Fruit fly (Drosophila melanogaster) whole organism, embryonic: Measurements from ENCODE around the gene RpL5.

Experiments
- Adf1 ChIP-seq: fragments of 200-800 bp; sonication (Bioruptor generic); IDR thresholded peaks from 2 replicates; pipeline ENCODE4 v1.3.6; 2022; ENCODE audit warnings: missing biosample characterization, missing genetic modification characterization
- Bdp1 ChIP-seq: fragments of 200-800 bp; sonication (Bioruptor generic); optimal IDR thresholded peaks from 3 replicates; lab custom pipeline; 2016; ENCODE audit warnings: missing biosample characterization, missing genetic modification characterization
- CG10274 ChIP-seq: fragments of 200-800 bp; sonication (Bioruptor generic); optimal IDR thresholded peaks from 3 replicates; lab custom pipeline; 2017; ENCODE audit warnings: missing biosample characterization, mild to moderate bottlenecking, missing genetic modification characterization
- CG10654 ChIP-seq: fragments of 200-800 bp; sonication (Bioruptor generic); optimal IDR thresholded peaks from 2 replicates; lab custom pipeline; 2016; ENCODE audit warnings: missing biosample characterization, missing genetic modification characterization
- CG12071 ChIP-seq: fragments of 200-800 bp; sonication (Bioruptor generic); optimal IDR thresholded peaks from 3 replicates; lab custom pipeline; 2018; ENCODE audit warnings: missing biosample characterization, mild to moderate bottlenecking, missing genetic modification characterization
- CG13424 ChIP-seq: fragments of 200-800 bp; sonication (Bioruptor generic); optimal IDR thresholded peaks from 2 replicates; lab custom pipeline; 2019; ENCODE audit warnings: missing biosample characterization, mild to moderate bottlenecking, missing genetic modification characterization, moderate library complexity
- CG13775 ChIP-seq: fragments of 200-800 bp; sonication (Bioruptor generic); optimal IDR thresholded peaks from 3 replicates; lab custom pipeline; 2017; ENCODE audit warnings: missing biosample characterization, mild to moderate bottlenecking, missing genetic modification characterization
- CG16779 ChIP-seq: fragments of 200-800 bp; sonication (Bioruptor generic); IDR thresholded peaks from 2 replicates; pipeline ENCODE4 v1.3.6; 2022; ENCODE audit warnings: missing biosample characterization, missing genetic modification characterization
- CG17328 ChIP-seq: fragments of 200-800 bp; sonication (Bioruptor generic); IDR thresholded peaks from 2 replicates; pipeline ENCODE4 v1.3.6; 2022; ENCODE audit warnings: missing biosample characterization, missing genetic modification characterization
- CG18262 ChIP-seq: fragments of 200-800 bp; optimal IDR thresholded peaks from 3 replicates; lab custom pipeline; 2019; ENCODE audit warnings: missing biosample characterization, mild to moderate bottlenecking, missing genetic modification characterization, moderate library complexity
- CG3281 ChIP-seq: fragments of 200-800 bp; sonication (Bioruptor generic); optimal IDR thresholded peaks from 3 replicates; lab custom pipeline; 2017; ENCODE audit warnings: missing biosample characterization, mild to moderate bottlenecking, missing genetic modification characterization
- CG4328 ChIP-seq: fragments of 200-800 bp; sonication (Bioruptor generic); optimal IDR thresholded peaks from 3 replicates; lab custom pipeline; 2017; ENCODE audit warnings: missing biosample characterization, missing genetic modification reagents, missing genetic modification characterization
- CG4424 ChIP-seq: fragments of 200-800 bp; sonication (Bioruptor generic); optimal IDR thresholded peaks from 3 replicates; lab custom pipeline; 2016; ENCODE audit warnings: missing biosample characterization, missing genetic modification characterization
- CG6683 ChIP-seq: fragments of 200-800 bp; sonication (Bioruptor generic); optimal IDR thresholded peaks from 2 replicates; lab custom pipeline; 2017; ENCODE audit warnings: missing biosample characterization, mild to moderate bottlenecking, missing genetic modification characterization, missing genetic modification reagents
- CG7271 ChIP-seq: fragments of 200-800 bp; sonication (Bioruptor generic); optimal IDR thresholded peaks from 2 replicates; lab custom pipeline; 2018; ENCODE audit warnings: missing biosample characterization, mild to moderate bottlenecking, missing genetic modification characterization, moderate library complexity
- CG7372 ChIP-seq: fragments of 200-800 bp; sonication (Bioruptor generic); IDR thresholded peaks from 2 replicates; pipeline ENCODE4 v1.3.6; 2022; ENCODE audit warnings: missing biosample characterization, missing genetic modification characterization
- CG7556 ChIP-seq: fragments of 200-800 bp; sonication (Bioruptor generic); optimal IDR thresholded peaks from 2 replicates; lab custom pipeline; 2017; ENCODE audit warnings: missing biosample characterization, mild to moderate bottlenecking, missing genetic modification characterization
- CG8924 ChIP-seq: fragments of 200-800 bp; optimal IDR thresholded peaks from 3 replicates; lab custom pipeline; 2019; ENCODE audit warnings: missing biosample characterization, mild to moderate bottlenecking, missing genetic modification characterization, moderate library complexity
- CG8944 ChIP-seq: fragments of 200-800 bp; sonication (Bioruptor generic); optimal IDR thresholded peaks from 3 replicates; lab custom pipeline; 2016; ENCODE audit warnings: missing biosample characterization, missing genetic modification characterization
- D ChIP-seq, 2 experiments: fragments of 200-800 bp in 1 of 2; fragments of >200 bp in 1 of 2; sonication (Bioruptor generic) in 1 of 2; optimal IDR thresholded peaks; 2 replicates in 1 of 2; 3 replicates in 1 of 2; lab custom pipeline; 2017; ENCODE audit warnings: mild to moderate bottlenecking in 1 of 2, missing biosample characterization in 1 of 2, missing genetic modification characterization in 1 of 2, missing genetic modification reagents in 1 of 2
- Dad ChIP-seq: fragments of 200-800 bp; sonication (Bioruptor generic); optimal IDR thresholded peaks from 3 replicates; lab custom pipeline; 2016; ENCODE audit warnings: missing biosample characterization, missing genetic modification characterization
- Dbx ChIP-seq: fragments of 200-800 bp; sonication (Bioruptor generic); IDR thresholded peaks from 3 replicates; pipeline ENCODE4 v1.3.6; 2022; ENCODE audit warnings: missing biosample characterization, missing genetic modification characterization
- Ets97D ChIP-seq: fragments of 200-800 bp; sonication (Bioruptor generic); optimal IDR thresholded peaks from 3 replicates; lab custom pipeline; 2016; ENCODE audit warnings: missing biosample characterization, missing genetic modification characterization
- Fer3 ChIP-seq: fragments of 200-800 bp; sonication (Bioruptor generic); optimal IDR thresholded peaks from 2 replicates; lab custom pipeline; 2018; ENCODE audit warnings: missing biosample characterization, mild to moderate bottlenecking, missing genetic modification characterization, moderate library complexity
- HLHmδ ChIP-seq: fragments of 200-800 bp; sonication (Bioruptor generic); optimal IDR thresholded peaks from 2 replicates; lab custom pipeline; 2018; ENCODE audit warnings: missing biosample characterization, mild to moderate bottlenecking, missing genetic modification characterization, moderate library complexity
- MESR4 ChIP-seq: fragments of 200-800 bp; sonication (Bioruptor generic); optimal IDR thresholded peaks from 2 replicates; lab custom pipeline; 2018; ENCODE audit warnings: missing biosample characterization, mild to moderate bottlenecking, missing genetic modification characterization, moderate library complexity
- Mad ChIP-seq: fragments of 200-800 bp; sonication (Bioruptor generic); optimal IDR thresholded peaks from 2 replicates; lab custom pipeline; 2016; ENCODE audit warnings: missing biosample characterization, missing genetic modification characterization
- Meics ChIP-seq: fragments of 200-800 bp; sonication (Bioruptor generic); optimal IDR thresholded peaks from 2 replicates; lab custom pipeline; 2017; ENCODE audit warnings: missing biosample characterization, mild to moderate bottlenecking, missing genetic modification characterization
- Mes4 ChIP-seq: fragments of 200-800 bp; sonication (Bioruptor generic); optimal IDR thresholded peaks from 2 replicates; lab custom pipeline; 2016; ENCODE audit warnings: missing biosample characterization, missing genetic modification characterization
- NC2α ChIP-seq: fragments of 200-800 bp; sonication (Bioruptor generic); optimal IDR thresholded peaks from 2 replicates; lab custom pipeline; 2016; ENCODE audit warnings: missing biosample characterization, missing genetic modification characterization
- Nf-YA ChIP-seq: fragments of 200-800 bp; sonication (Bioruptor generic); IDR thresholded peaks from 2 replicates; pipeline ENCODE4 v1.3.6; 2022; ENCODE audit warnings: missing biosample characterization, missing genetic modification characterization
- Optix ChIP-seq: fragments of 200-800 bp; sonication (Bioruptor generic); IDR thresholded peaks from 3 replicates; pipeline ENCODE4 v1.3.6; 2022; ENCODE audit warnings: missing biosample characterization, missing genetic modification characterization
- Sox102F ChIP-seq: fragments of 200-800 bp; sonication (Bioruptor generic); optimal IDR thresholded peaks from 2 replicates; lab custom pipeline; 2018; ENCODE audit warnings: missing biosample characterization, mild to moderate bottlenecking, missing genetic modification characterization, moderate library complexity
- Trl ChIP-seq, 3 experiments: fragments of >200 bp in 2 of 3; fragments of 200-800 bp in 1 of 3; sonication (Bioruptor generic) in 1 of 3; optimal IDR thresholded peaks; 2 replicates in 1 of 3; 3 replicates in 2 of 3; lab custom pipeline; 2016 to 2017; ENCODE audit warnings: missing biosample characterization in 1 of 3, missing genetic modification characterization in 1 of 3
- al ChIP-seq: fragments of 200-800 bp; sonication (Bioruptor generic); IDR thresholded peaks from 2 replicates; pipeline ENCODE4 v1.3.6; 2022; ENCODE audit warnings: missing biosample characterization, missing genetic modification characterization
- cas ChIP-seq: fragments of 200-800 bp; sonication (Bioruptor generic); IDR thresholded peaks from 2 replicates; pipeline ENCODE4 v1.3.6; 2022; ENCODE audit warnings: missing biosample characterization, missing genetic modification characterization
- chinmo ChIP-seq: fragments of 200-800 bp; sonication (Bioruptor generic); IDR thresholded peaks from 4 replicates; pipeline ENCODE4 v1.3.6; 2022; ENCODE audit warnings: missing biosample characterization, missing genetic modification characterization; ENCODE audit not compliant: partially characterized antibody
- chm ChIP-seq: fragments of 200-800 bp; sonication (Bioruptor generic); IDR thresholded peaks from 2 replicates; pipeline ENCODE4 v1.3.6; 2022; ENCODE audit warnings: missing biosample characterization, missing genetic modification characterization
- croc ChIP-seq: fragments of 200-800 bp; sonication (Bioruptor generic); conservative IDR thresholded peaks from 3 replicates; pipeline ENCODE4 v1.3.6; 2022; ENCODE audit warnings: missing biosample characterization, missing genetic modification characterization
- ewg ChIP-seq: fragments of 200-800 bp; sonication (Bioruptor generic); optimal IDR thresholded peaks from 3 replicates; lab custom pipeline; 2017; ENCODE audit warnings: mild to moderate bottlenecking, missing biosample characterization, missing genetic modification reagents, missing genetic modification characterization
- gcm ChIP-seq: fragments of 200-800 bp; sonication (Bioruptor generic); optimal IDR thresholded peaks from 2 replicates; lab custom pipeline; 2019; ENCODE audit warnings: missing biosample characterization, mild to moderate bottlenecking, missing genetic modification characterization, moderate library complexity
- grau ChIP-seq: fragments of 200-800 bp; optimal IDR thresholded peaks from 3 replicates; lab custom pipeline; 2019; ENCODE audit warnings: missing biosample characterization, mild to moderate bottlenecking, missing genetic modification characterization, moderate library complexity
- gro ChIP-seq: fragments of 200-800 bp; sonication (Bioruptor generic); optimal IDR thresholded peaks from 2 replicates; lab custom pipeline; 2016; ENCODE audit warnings: missing biosample characterization, missing genetic modification characterization
- kni ChIP-seq: fragments of 200-800 bp; sonication (Bioruptor generic); optimal IDR thresholded peaks from 3 replicates; lab custom pipeline; 2017; ENCODE audit warnings: mild to moderate bottlenecking, missing biosample characterization, missing genetic modification reagents, missing genetic modification characterization
- org-1 ChIP-seq: fragments of 200-800 bp; sonication (Bioruptor generic); optimal IDR thresholded peaks from 2 replicates; lab custom pipeline; 2017; ENCODE audit warnings: missing biosample characterization, missing genetic modification characterization
- peb ChIP-seq: fragments of 200-800 bp; sonication (Bioruptor generic); IDR thresholded peaks from 2 replicates; pipeline ENCODE4 v1.3.6; 2022; ENCODE audit warnings: missing biosample characterization, missing genetic modification characterization
- pnt ChIP-seq: fragments of 200-800 bp; sonication (Bioruptor generic); optimal IDR thresholded peaks from 3 replicates; lab custom pipeline; 2016; ENCODE audit warnings: missing biosample characterization, missing genetic modification characterization
- so ChIP-seq: fragments of 200-800 bp; sonication (Bioruptor generic); IDR thresholded peaks from 3 replicates; pipeline ENCODE4 v1.3.6; 2022; ENCODE audit warnings: missing biosample characterization, missing genetic modification characterization
- toy ChIP-seq: fragments of 200-800 bp; sonication (Bioruptor generic); IDR thresholded peaks from 2 replicates; pipeline ENCODE4 v1.3.6; 2022; ENCODE audit warnings: missing biosample characterization, missing genetic modification characterization
- zf30C ChIP-seq: fragments of 200-800 bp; sonication (Bioruptor generic); optimal IDR thresholded peaks from 3 replicates; lab custom pipeline; 2018; ENCODE audit warnings: missing biosample characterization, mild to moderate bottlenecking, missing genetic modification characterization

The RpL5 gene

DNA sequence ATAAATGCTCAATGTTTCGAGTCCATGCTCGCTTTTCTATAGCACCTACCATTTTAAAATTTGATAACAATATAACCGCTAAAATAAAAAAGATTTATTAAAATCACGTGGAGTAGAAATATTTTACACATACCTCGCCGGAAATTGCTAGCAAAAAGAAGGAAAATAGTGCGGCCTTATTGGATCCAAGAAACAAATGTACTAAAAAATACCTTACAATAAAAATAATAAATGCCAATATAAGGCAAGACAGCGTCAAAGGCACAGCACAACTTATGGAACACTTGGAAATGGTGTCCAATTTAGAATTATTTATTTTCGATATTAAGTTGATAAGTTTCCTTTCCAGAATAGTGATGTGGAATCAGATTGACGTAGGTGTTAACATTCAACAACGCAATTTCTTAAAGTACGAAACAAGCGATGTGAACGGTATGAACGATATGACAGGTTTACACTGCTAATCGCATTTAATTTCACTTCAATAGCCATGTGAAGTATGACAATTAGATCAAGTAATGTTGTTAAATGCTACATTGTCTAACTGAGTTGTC, at the start of gene RpL5:
Gene RpL5, minus strand, starts transcription at position 397 of the 554 bp plus-strand sequence.
- TF ChIP-seq CG10274 (GFP tag; lab: Kevin White, UChicago) (no peak), CG7372 (no peak), pnt (GFP tag; lab: Kevin White, UChicago) (no peak), CG4328 (no peak), Dbx (GFP tag; lab: Robert Waterston, UW) (no peak; the same call in 2 of the 3 replicates), CG16779 (GFP tag; lab: Robert Waterston, UW) (no peak), Mes4 (no peak), Bdp1 (GFP tag; lab: Kevin White, UChicago) (no peak), chm (GFP tag; lab: Robert Waterston, UW) (no peak), gro (GFP tag; lab: Kevin White, UChicago) (no peak), cas (no peak), Optix (GFP tag; lab: Robert Waterston, UW) (no peak), al (no peak), CG18262 (tag; lab: Kevin White, UChicago) (no peak), CG7556 (no peak), toy (no peak), CG4424 (GFP tag; lab: Kevin White, UChicago) (no peak), NC2α (GFP tag; lab: Kevin White, UChicago) (no peak), CG8944 (GFP tag; lab: Kevin White, UChicago) (no peak), Sox102F (GFP tag; lab: Kevin White, UChicago) (no peak), peb (no peak), MESR4 (GFP tag; lab: Kevin White, UChicago) (peak; percentile 85), CG12071 (GFP tag; lab: Kevin White, UChicago) (no peak), kni (GFP tag; lab: Kevin White, UChicago) (no peak), chinmo (GFP tag; lab: Robert Waterston, UW) (no peak), HLHmδ (GFP tag; lab: Kevin White, UChicago) (no peak), CG7271 (tag; lab: Kevin White, UChicago) (peak; percentile 77), Nf-YA (GFP tag; lab: Robert Waterston, UW) (no peak), CG6683 (no peak), Meics (GFP tag; lab: Kevin White, UChicago) (peak; percentile 26), CG13775 (GFP tag; lab: Kevin White, UChicago) (peak; percentile 38), Mad (peak; percentile 39), D (optimal IDR thresholded peaks at IDR 0.05; lab: Kevin White, UChicago) (no peak), D (GFP tag; optimal IDR thresholded peaks at IDR 0.05; lab: Kevin White, UChicago) (no peak), Dad (GFP tag; lab: Kevin White, UChicago) (no peak), Adf1 (GFP tag; lab: Robert Waterston, UW) (no peak), Fer3 (tag; lab: Kevin White, UChicago) (no peak), CG13424 (tag; lab: Kevin White, UChicago) (peak; percentile 21), croc (no peak; the same call in 2 of the 3 replicates), zf30C (no peak), CG3281 (GFP tag; lab: Kevin White, UChicago) (peak; percentile 26), so (GFP tag; lab: Robert Waterston, UW) (no peak), grau (tag; lab: Kevin White, UChicago) (no peak), gcm (no peak), ewg (GFP tag; lab: Kevin White, UChicago) (no peak), CG17328 (peak; percentile 57), org-1 (no peak), CG10654 (GFP tag; lab: Kevin White, UChicago) (peak; percentile 3), Ets97D (GFP tag; lab: Kevin White, UChicago) (peak; percentile 98), CG8924 (tag; lab: Kevin White, UChicago) (no peak), Trl (optimal IDR thresholded peaks at IDR 0.05; lab: Kevin White, UChicago) (no peak), Trl (GFP tag; optimal IDR thresholded peaks at IDR 0.05; lab: Kevin White, UChicago) (no peak)
